Fruit fly (Drosophila melanogaster): ENCODE results near the gene CG42489.

Gene CG42489

dm6 chr3R:8669900-8670528 lies 15.4 kb upstream of the CG42489 start:
- TF ChIP-seq noc (tag; optimal IDR thresholded peaks at IDR 0.05): no peak

DNA sequence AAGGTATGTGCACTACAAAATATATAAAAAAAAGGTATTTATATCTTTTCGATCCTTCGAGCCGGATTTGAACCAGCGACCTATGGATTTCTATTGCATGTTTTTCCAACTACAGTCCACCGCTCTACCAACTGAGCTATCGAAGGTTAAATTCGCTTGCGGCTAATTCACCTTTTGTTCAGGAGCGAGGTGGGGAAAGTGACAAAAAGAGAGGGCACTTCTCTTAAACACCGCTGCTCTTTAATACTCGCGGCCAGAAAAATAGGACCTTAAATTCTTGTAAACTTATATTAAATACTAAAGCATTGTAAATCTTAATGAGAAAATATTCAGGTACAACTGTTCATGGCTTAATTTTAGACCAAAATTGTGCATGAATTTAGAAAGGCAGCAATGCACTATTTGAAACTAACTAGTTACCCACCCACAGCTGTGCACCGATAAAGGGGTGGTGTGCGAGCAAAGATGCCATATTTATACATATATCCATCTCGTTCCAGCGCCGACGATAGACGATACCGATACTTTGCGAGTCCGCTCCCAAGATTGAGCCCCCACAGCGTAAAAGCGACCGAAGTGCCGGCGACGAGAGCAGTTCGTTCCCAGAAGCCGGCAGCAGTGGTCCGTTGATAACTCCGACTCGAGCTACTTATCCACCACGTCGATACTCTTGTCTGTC lies 14.6 kb upstream of the CG42489 start:
- TF ChIP-seq noc (tag; optimal IDR thresholded peaks at IDR 0.05): peak; percentile 98

- TF ChIP-seq noc (tag; optimal IDR thresholded peaks at IDR 0.05): peak; percentile 15
These were observed 13.7 kb upstream of the CG42489 start for dm6 chr3R:8668024-8668856.

DNA sequence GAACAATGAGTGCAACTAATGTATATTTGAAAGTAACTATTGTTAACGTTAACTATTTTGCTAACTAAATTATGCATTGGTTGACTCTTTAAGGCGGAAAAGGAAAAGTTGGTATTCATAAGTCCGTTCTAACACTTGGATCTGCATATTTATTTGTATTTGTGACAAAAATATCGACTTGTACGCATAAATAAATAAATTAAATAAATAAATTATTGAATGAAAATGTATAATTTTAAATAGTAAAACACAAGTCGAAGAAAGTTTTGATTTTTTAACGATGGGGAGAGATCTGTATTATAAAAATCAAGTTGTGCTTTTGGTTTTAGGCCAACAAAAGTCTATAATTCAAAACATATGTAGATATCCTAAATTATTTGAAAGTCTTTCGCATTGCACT lies 13.0 kb upstream of the CG42489 start, which contains the start of gene CG8036:
CG8036 (plus strand) TSS at position 301 of the 400 bp plus-strand sequence.
- no peak for TF ChIP-seq noc (tag; optimal IDR thresholded peaks at IDR 0.05)

DNA sequence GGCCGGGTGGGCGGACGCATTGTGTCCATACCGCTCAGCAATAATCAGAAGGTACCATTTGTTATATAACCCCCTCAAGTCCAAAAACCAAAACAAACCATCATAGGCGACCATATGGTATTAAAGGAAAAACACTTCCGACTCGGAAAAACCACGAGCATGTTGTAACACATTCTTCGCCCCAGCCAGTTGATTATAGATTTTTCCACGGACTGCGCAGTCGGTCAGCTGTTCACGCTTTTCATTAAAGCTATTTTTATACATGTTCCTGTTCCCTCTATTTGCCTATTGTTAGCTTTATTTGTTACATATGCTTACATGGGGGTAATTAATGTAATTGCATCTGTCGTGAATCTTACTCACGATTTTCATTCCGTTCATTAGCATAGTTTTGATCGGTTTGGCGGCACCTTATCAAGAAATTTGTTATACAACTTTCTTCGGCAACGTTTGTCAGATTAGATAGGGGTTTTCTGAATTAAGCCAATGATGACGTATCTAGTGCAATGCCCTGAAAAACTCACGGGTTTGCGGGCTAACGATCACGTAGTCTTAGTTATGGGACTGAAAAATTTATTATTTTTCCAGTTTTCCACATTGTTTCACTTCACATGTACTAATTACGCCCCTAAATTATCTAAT lies 10.3 kb upstream of the CG42489 start:
- TF ChIP-seq noc (tag; optimal IDR thresholded peaks at IDR 0.05): no peak

- TF ChIP-seq noc (tag; optimal IDR thresholded peaks at IDR 0.05): peak; percentile 52
These were observed 9.2 kb upstream of the CG42489 start, which contains the start of gene CG8032 for dm6 chr3R:8663668-8664283. CG8032 (plus strand) TSS chr3R:8664115.

DNA sequence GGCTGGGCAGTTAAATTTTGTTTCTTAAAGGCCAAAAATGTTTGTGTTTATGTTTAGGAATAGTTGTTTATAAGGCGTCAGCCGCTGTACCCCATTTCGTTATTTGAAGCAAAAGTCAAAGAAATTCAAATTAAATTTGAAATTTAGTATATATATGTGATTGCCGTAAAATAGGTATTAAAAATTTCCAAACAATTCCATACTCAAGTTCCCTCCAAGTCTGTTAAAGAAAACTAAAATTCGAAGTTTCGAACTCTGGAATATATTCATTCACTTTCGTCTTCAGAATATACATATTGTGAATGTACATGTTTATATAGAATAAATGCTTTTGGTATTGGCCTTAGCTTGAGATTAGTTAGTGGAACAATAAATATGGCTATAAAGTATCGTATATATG lies 6.1 kb upstream of the CG42489 start, which contains the start of gene bel:
bel (minus strand) TSS at position 101 of the 400 bp plus-strand sequence.
- no peak for TF ChIP-seq noc (tag; optimal IDR thresholded peaks at IDR 0.05)

DNA sequence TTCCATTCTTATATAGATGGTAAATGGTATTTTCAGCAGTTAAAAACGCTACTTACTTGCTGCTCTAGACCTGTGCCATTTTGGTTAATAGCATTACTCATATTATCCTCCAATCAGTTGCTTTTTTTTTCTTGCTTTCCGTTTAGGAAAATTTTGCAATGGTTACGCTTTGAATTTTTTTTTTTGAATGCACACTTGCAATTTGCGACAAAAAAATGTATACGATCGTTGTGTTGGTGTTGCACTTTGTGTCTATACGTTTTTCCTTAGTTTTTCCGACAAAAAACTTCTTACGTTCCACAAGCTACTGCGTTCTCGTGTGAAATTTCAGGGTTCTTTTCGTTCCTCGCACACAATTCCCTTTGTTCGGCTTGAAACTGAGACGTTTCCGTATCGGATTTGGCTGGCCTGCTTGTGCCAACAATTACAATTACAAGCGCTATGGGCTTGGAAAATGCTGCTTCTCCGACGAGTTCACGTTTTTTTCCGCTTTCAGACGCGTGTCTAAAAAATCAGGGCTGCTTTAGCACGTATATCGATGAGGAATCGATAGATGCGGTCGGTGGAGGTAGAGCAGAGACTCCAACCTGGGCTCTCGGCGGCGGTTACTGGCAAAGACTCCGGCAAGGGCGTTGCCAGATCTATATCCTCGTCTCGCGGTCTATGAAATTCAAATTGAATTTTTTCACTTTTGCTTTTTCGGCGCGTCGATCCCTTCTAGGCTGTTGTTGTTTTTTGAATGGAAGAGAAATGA lies 5.5 kb upstream of the CG42489 start:
- TF ChIP-seq noc (tag; optimal IDR thresholded peaks at IDR 0.05): peak; percentile 7

dm6 chr3R:8659200-8659897 lies 4.8 kb upstream of the CG42489 start:
- TF ChIP-seq noc (tag; optimal IDR thresholded peaks at IDR 0.05): peak; percentile 62

DNA sequence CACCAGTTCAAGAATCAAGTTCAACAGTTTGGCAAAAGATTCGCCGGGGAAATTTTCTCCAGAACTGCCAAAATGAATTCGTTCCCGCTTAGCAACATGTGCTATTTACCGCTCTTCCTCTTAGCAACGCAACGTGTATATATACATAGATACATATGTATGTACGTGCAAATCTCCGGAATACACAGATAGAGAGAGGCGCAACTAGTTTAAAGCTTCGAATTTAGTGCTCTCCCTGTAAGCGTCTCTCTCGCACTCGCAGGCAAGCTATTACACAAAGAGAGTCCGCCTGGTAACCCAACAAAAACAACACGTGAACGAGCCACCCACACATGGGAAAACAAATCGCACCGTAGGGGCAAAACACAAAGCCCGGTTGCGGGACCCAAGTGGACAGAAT lies 4.1 kb upstream of the CG42489 start:
- TF ChIP-seq noc (tag; optimal IDR thresholded peaks at IDR 0.05): no peak

dm6 chr3R:8654058-8654457 lies 508 bp downstream of the CG42489 start:
- no peak for TF ChIP-seq noc (tag; optimal IDR thresholded peaks at IDR 0.05)

dm6 chr3R:8652731-8653130 lies 1.8 kb downstream of the CG42489 start, which contains the start of the genes Sys1 and Dhod:
Sys1 (plus strand) TSS chr3R:8652821.
Dhod (minus strand) TSS chr3R:8652916.
- peak; percentile 77 for TF ChIP-seq noc (tag; optimal IDR thresholded peaks at IDR 0.05)

- TF ChIP-seq noc (tag; optimal IDR thresholded peaks at IDR 0.05): peak; percentile 98
These were observed 3.8 kb downstream of the CG42489 start, which contains the start of the genes Mkk4 and SLIRP2 for dm6 chr3R:8650741-8651140. Mkk4 (minus strand) TSS chr3R:8650796. SLIRP2 (plus strand) TSS chr3R:8651084.

Measured in whole organism, larva.